Fruit fly (Drosophila melanogaster) whole organism, embryonic: ENCODE measurements around the gene CG8960.

Source experiments
- Asciz ChIP-seq: fragments of 200-800 bp; sonication (Bioruptor generic); optimal IDR thresholded peaks from 2 replicates; lab custom pipeline; 2017; ENCODE audit warnings: missing biosample characterization, mild to moderate bottlenecking, missing genetic modification characterization, missing genetic modification reagents
- Awh ChIP-seq: fragments of 200-800 bp; sonication (Bioruptor generic); IDR thresholded peaks from 2 replicates; pipeline ENCODE4, ENCODE4 v1.3.6; 2022; ENCODE audit warnings: missing biosample characterization, missing genetic modification characterization
- B-H2 ChIP-seq: fragments of 200-800 bp; sonication (Bioruptor generic); optimal IDR thresholded peaks from 2 replicates; lab custom pipeline; 2018; ENCODE audit warnings: missing biosample characterization, mild to moderate bottlenecking, missing genetic modification characterization
- CG10147 ChIP-seq: fragments of 200-800 bp; sonication (Bioruptor generic); optimal IDR thresholded peaks from 2 replicates; lab custom pipeline; 2019; ENCODE audit warnings: missing biosample characterization, mild to moderate bottlenecking, missing genetic modification characterization, moderate library complexity
- CG10959 ChIP-seq: fragments of 200-800 bp; sonication (Bioruptor generic); IDR thresholded peaks from 2 replicates; pipeline ENCODE4 v1.3.6; 2022; ENCODE audit warnings: missing biosample characterization, missing genetic modification characterization
- CG11696 ChIP-seq: fragments of 200-800 bp; sonication (Bioruptor generic); IDR thresholded peaks from 2 replicates; pipeline ENCODE4 v1.3.6; 2022; ENCODE audit warnings: missing biosample characterization, missing genetic modification characterization
- CG12391 ChIP-seq: fragments of 200-800 bp; sonication (Bioruptor generic); optimal IDR thresholded peaks from 3 replicates; lab custom pipeline; 2018; ENCODE audit warnings: missing biosample characterization, mild to moderate bottlenecking, missing genetic modification characterization, moderate library complexity
- CG13424 ChIP-seq: fragments of 200-800 bp; sonication (Bioruptor generic); optimal IDR thresholded peaks from 2 replicates; lab custom pipeline; 2019; ENCODE audit warnings: missing biosample characterization, mild to moderate bottlenecking, missing genetic modification characterization, moderate library complexity
- CG1529 ChIP-seq: fragments of 200-800 bp; sonication (Bioruptor generic); optimal IDR thresholded peaks from 3 replicates; lab custom pipeline; 2018; ENCODE audit warnings: missing biosample characterization, missing genetic modification characterization
- CG16813 ChIP-seq: fragments of 200-800 bp; sonication (Bioruptor generic); IDR thresholded peaks from 3 replicates; pipeline ENCODE4 v1.3.6; 2022; ENCODE audit warnings: missing biosample characterization, missing genetic modification characterization; ENCODE audit not compliant: partially characterized antibody
- CG16863 ChIP-seq: fragments of 200-800 bp; sonication (Bioruptor generic); optimal IDR thresholded peaks from 3 replicates; lab custom pipeline; 2016; ENCODE audit warnings: missing biosample characterization, missing genetic modification characterization
- CG18476 ChIP-seq: fragments of 200-800 bp; sonication (Bioruptor generic); optimal IDR thresholded peaks from 2 replicates; lab custom pipeline; 2016; ENCODE audit warnings: missing biosample characterization, mild to moderate bottlenecking, missing genetic modification characterization
- CG2116 ChIP-seq: fragments of 200-800 bp; sonication (Bioruptor generic); optimal IDR thresholded peaks from 3 replicates; lab custom pipeline; 2018; ENCODE audit warnings: missing biosample characterization, mild to moderate bottlenecking, missing genetic modification characterization
- CG2678 ChIP-seq: fragments of 200-800 bp; sonication (Bioruptor generic); optimal IDR thresholded peaks from 3 replicates; lab custom pipeline; 2019; ENCODE audit warnings: missing biosample characterization, mild to moderate bottlenecking, missing genetic modification characterization, moderate library complexity
- CG34422 ChIP-seq: fragments of 200-800 bp; sonication (Bioruptor generic); IDR thresholded peaks from 3 replicates; pipeline ENCODE4 v1.3.6; 2022; ENCODE audit warnings: missing biosample characterization, missing genetic modification characterization
- CG6654 ChIP-seq: fragments of 200-800 bp; sonication (Bioruptor generic); optimal IDR thresholded peaks from 2 replicates; lab custom pipeline; 2017; ENCODE audit warnings: missing biosample characterization, mild to moderate bottlenecking, missing genetic modification characterization
- CG6854 ChIP-seq: fragments of 200-800 bp; sonication (Bioruptor generic); optimal IDR thresholded peaks from 3 replicates; lab custom pipeline; 2017; ENCODE audit warnings: missing biosample characterization, mild to moderate bottlenecking, missing genetic modification characterization
- CG7556 ChIP-seq: fragments of 200-800 bp; sonication (Bioruptor generic); optimal IDR thresholded peaks from 2 replicates; lab custom pipeline; 2017; ENCODE audit warnings: missing biosample characterization, mild to moderate bottlenecking, missing genetic modification characterization
- CG8924 ChIP-seq: fragments of 200-800 bp; optimal IDR thresholded peaks from 3 replicates; lab custom pipeline; 2019; ENCODE audit warnings: missing biosample characterization, mild to moderate bottlenecking, missing genetic modification characterization, moderate library complexity
- Camta ChIP-seq: fragments of 200-800 bp; sonication (Bioruptor generic); optimal IDR thresholded peaks from 2 replicates; lab custom pipeline; 2016; ENCODE audit warnings: missing biosample characterization, missing genetic modification characterization
- D19A ChIP-seq: fragments of 200-800 bp; optimal IDR thresholded peaks from 3 replicates; lab custom pipeline; 2019; ENCODE audit warnings: missing biosample characterization, mild to moderate bottlenecking, missing genetic modification characterization, moderate library complexity
- Dad ChIP-seq: fragments of 200-800 bp; sonication (Bioruptor generic); optimal IDR thresholded peaks from 3 replicates; lab custom pipeline; 2016; ENCODE audit warnings: missing biosample characterization, missing genetic modification characterization
- Deaf1 ChIP-seq: fragments of 200-800 bp; optimal IDR thresholded peaks from 3 replicates; lab custom pipeline; 2019; ENCODE audit warnings: missing biosample characterization, mild to moderate bottlenecking, missing genetic modification characterization, moderate library complexity
- HmgD ChIP-seq: fragments of 200-800 bp; sonication (Bioruptor generic); optimal IDR thresholded peaks from 3 replicates; lab custom pipeline; 2016; ENCODE audit warnings: missing biosample characterization, missing genetic modification characterization
- MTF-1 ChIP-seq: fragments of 200-800 bp; sonication (Bioruptor generic); optimal IDR thresholded peaks from 2 replicates; lab custom pipeline; 2018; ENCODE audit warnings: missing biosample characterization, mild to moderate bottlenecking, missing genetic modification characterization, borderline replicate concordance
- Taf1 ChIP-seq: fragments of 200-800 bp; sonication (Bioruptor generic); IDR thresholded peaks from 2 replicates; pipeline ENCODE4 v1.3.6; 2022; ENCODE audit warnings: missing biosample characterization, missing genetic modification characterization
- amos ChIP-seq: fragments of 200-800 bp; sonication (Bioruptor generic); IDR thresholded peaks from 2 replicates; pipeline ENCODE4 v1.3.6; 2022; ENCODE audit warnings: missing biosample characterization, missing genetic modification characterization; ENCODE audit not compliant: partially characterized antibody
- ash1 ChIP-seq: fragments of 200-800 bp; sonication (Bioruptor generic); optimal IDR thresholded peaks from 2 replicates; lab custom pipeline; 2018; ENCODE audit warnings: missing biosample characterization, mild to moderate bottlenecking, missing genetic modification characterization
- bigmax ChIP-seq: fragments of 200-800 bp; sonication (Bioruptor generic); optimal IDR thresholded peaks from 2 replicates; lab custom pipeline; 2018; ENCODE audit warnings: missing biosample characterization, mild to moderate bottlenecking, missing genetic modification characterization
- bowl ChIP-seq: fragments of 200-800 bp; sonication (Bioruptor generic); IDR thresholded peaks from 2 replicates; pipeline ENCODE4 v1.3.6; 2022; ENCODE audit warnings: missing biosample characterization, missing genetic modification characterization
- chif ChIP-seq, 2 experiments: fragments of 200-800 bp; sonication (Bioruptor generic); optimal IDR thresholded peaks; 3 replicates each; lab custom pipeline; 2016; ENCODE audit warnings: missing biosample characterization in 2 of 2, missing genetic modification characterization in 2 of 2
- chn ChIP-seq: fragments of 200-800 bp; sonication (Bioruptor generic); optimal IDR thresholded peaks from 2 replicates; lab custom pipeline; 2016; ENCODE audit warnings: missing biosample characterization, missing genetic modification characterization
- dimm ChIP-seq: fragments of 200-800 bp; sonication (Bioruptor generic); IDR thresholded peaks from 2 replicates; pipeline ENCODE4 v1.3.6; 2022; ENCODE audit warnings: missing biosample characterization, missing genetic modification characterization
- eve ChIP-seq, 2 experiments: fragments of >200 bp; optimal IDR thresholded peaks; 2 replicates each; lab custom pipeline; 2017; ENCODE audit warnings: missing biosample characterization in 2 of 2, missing genetic modification characterization in 2 of 2
- eyg ChIP-seq: fragments of 200-800 bp; sonication (Bioruptor generic); optimal IDR thresholded peaks from 3 replicates; lab custom pipeline; 2016; ENCODE audit warnings: missing biosample characterization, missing genetic modification characterization
- fd96Cb ChIP-seq: fragments of 200-800 bp; sonication (Bioruptor generic); optimal IDR thresholded peaks from 2 replicates; lab custom pipeline; 2018; ENCODE audit warnings: missing biosample characterization, mild to moderate bottlenecking, missing genetic modification characterization, moderate library complexity
- h ChIP-seq: fragments of >200 bp; optimal IDR thresholded peaks from 2 replicates; lab custom pipeline; 2017
- hbn ChIP-seq: fragments of 200-800 bp; sonication (Bioruptor generic); IDR thresholded peaks from 2 replicates; pipeline ENCODE4 v1.3.6; 2022; ENCODE audit warnings: missing biosample characterization, missing genetic modification characterization; ENCODE audit not compliant: partially characterized antibody
- insv ChIP-seq, 2 experiments: fragments of 200-800 bp; sonication (Bioruptor generic); optimal IDR thresholded peaks; 3 replicates each; lab custom pipeline; 2016 to 2018; ENCODE audit warnings: missing biosample characterization in 2 of 2, missing genetic modification characterization in 2 of 2
- lbe ChIP-seq: fragments of 200-800 bp; sonication (Bioruptor generic); optimal IDR thresholded peaks from 2 replicates; lab custom pipeline; 2016; ENCODE audit warnings: missing biosample characterization, mild to moderate bottlenecking, missing genetic modification characterization
- p53 ChIP-seq: fragments of 200-800 bp; sonication (Bioruptor generic); optimal IDR thresholded peaks from 2 replicates; lab custom pipeline; 2016; ENCODE audit warnings: missing biosample characterization, missing genetic modification characterization
- pb ChIP-seq: fragments of 200-800 bp; sonication (Bioruptor generic); optimal IDR thresholded peaks from 3 replicates; lab custom pipeline; 2016; ENCODE audit warnings: missing biosample characterization, missing genetic modification characterization
- pnt ChIP-seq: fragments of 200-800 bp; sonication (Bioruptor generic); optimal IDR thresholded peaks from 3 replicates; lab custom pipeline; 2016; ENCODE audit warnings: missing biosample characterization, missing genetic modification characterization
- pzg ChIP-seq: fragments of 200-800 bp; sonication (Bioruptor generic); optimal IDR thresholded peaks from 3 replicates; lab custom pipeline; 2018; ENCODE audit warnings: missing biosample characterization, mild to moderate bottlenecking, missing genetic modification characterization, moderate library complexity
- slp2 ChIP-seq: fragments of 200-800 bp; sonication (Bioruptor generic); optimal IDR thresholded peaks from 2 replicates; lab custom pipeline; 2016; ENCODE audit warnings: missing biosample characterization, missing genetic modification characterization
- sug ChIP-seq: fragments of 200-800 bp; optimal IDR thresholded peaks from 2 replicates; lab custom pipeline; 2019; ENCODE audit warnings: missing biosample characterization, mild to moderate bottlenecking, missing genetic modification characterization, moderate library complexity
- tap ChIP-seq: fragments of 200-800 bp; optimal IDR thresholded peaks from 3 replicates; lab custom pipeline; 2019; ENCODE audit warnings: missing biosample characterization, mild to moderate bottlenecking, missing genetic modification characterization, moderate library complexity
- tgo ChIP-seq: fragments of 200-800 bp; sonication (Bioruptor generic); IDR thresholded peaks from 3 replicates; pipeline ENCODE4 v1.3.6; 2022; ENCODE audit warnings: missing biosample characterization, missing genetic modification characterization
- tna ChIP-seq: fragments of 200-800 bp; sonication (Bioruptor generic); IDR thresholded peaks from 2 replicates; pipeline ENCODE4 v1.3.6; 2022; ENCODE audit warnings: missing biosample characterization, missing genetic modification characterization; ENCODE audit not compliant: partially characterized antibody
- tup ChIP-seq: fragments of 200-800 bp; sonication (Bioruptor generic); optimal IDR thresholded peaks from 2 replicates; lab custom pipeline; 2016; ENCODE audit warnings: missing biosample characterization, mild to moderate bottlenecking, missing genetic modification characterization, moderate library complexity
- unc-4 ChIP-seq: fragments of 200-800 bp; sonication (Bioruptor generic); IDR thresholded peaks from 2 replicates; pipeline ENCODE4 v1.3.6; 2022; ENCODE audit warnings: missing biosample characterization, missing genetic modification characterization; ENCODE audit not compliant: partially characterized antibody

Gene CG8960

dm6 chr3L:2237034-2237433, 40.2 kb downstream of the CG8960 start, which contains the start of gene CG9018 (continued):
- TF ChIP-seq chif (GFP tag; optimal IDR thresholded peaks at IDR 0.05; lab: Kevin White, UChicago): no peak
- TF ChIP-seq eyg: no peak
- no peak for TF ChIP-seq CG10959 (GFP tag; lab: Robert Waterston, UW)
- TF ChIP-seq CG34422 (GFP tag; lab: Robert Waterston, UW): 0 out of 3 replicates have a peak, but pooled peaks have one; percentile 30
- no peak for TF ChIP-seq Asciz (GFP tag; lab: Kevin White, UChicago)
- no peak for TF ChIP-seq CG18476 (GFP tag; lab: Kevin White, UChicago)
- peak; percentile 42 for TF ChIP-seq HmgD (GFP tag; lab: Kevin White, UChicago)
- no peak for TF ChIP-seq CG10147 (GFP tag; lab: Kevin White, UChicago)
- TF ChIP-seq CG1529: no peak
- TF ChIP-seq chn (GFP tag; lab: Kevin White, UChicago): no peak
- no peak for TF ChIP-seq slp2 (GFP tag; lab: Kevin White, UChicago)
- peak; percentile 79 for TF ChIP-seq pzg (GFP tag; lab: Kevin White, UChicago)
- TF ChIP-seq hbn (GFP tag; lab: Robert Waterston, UW): no peak
- TF ChIP-seq lbe: no peak
- no peak for TF ChIP-seq bowl
- no peak for TF ChIP-seq CG16863 (GFP tag; lab: Kevin White, UChicago)
- no peak for TF ChIP-seq tup
- TF ChIP-seq CG6854 (GFP tag; lab: Kevin White, UChicago): no peak
- TF ChIP-seq D19A: no peak
- TF ChIP-seq CG7556 (GFP tag; lab: Kevin White, UChicago): no peak
- TF ChIP-seq CG2116: peak; percentile 68
- TF ChIP-seq dimm (GFP tag; lab: Robert Waterston, UW): no peak
- TF ChIP-seq CG8924: no peak
- TF ChIP-seq amos: 0 out of 2 replicates have a peak, but pooled peaks have one; percentile 21

- TF ChIP-seq tgo (GFP tag; lab: Robert Waterston, UW) (no peak), Deaf1 (tag; lab: Kevin White, UChicago) (peak; percentile 59), sug (peak; percentile 47), Awh (GFP tag; lab: Robert Waterston, UW) (no peak), CG6654 (GFP tag; lab: Kevin White, UChicago) (no peak), CG2678 (no peak), MTF-1 (GFP tag; lab: Kevin White, UChicago) (no peak), CG16813 (GFP tag; lab: Robert Waterston, UW) (no peak), insv (GFP tag; optimal IDR thresholded peaks at IDR 0.05; lab: Kevin White, UChicago) (no peak), CG12391 (tag; lab: Kevin White, UChicago) (no peak), pb (no peak), B-H2 (GFP tag; lab: Kevin White, UChicago) (no peak), Dad (GFP tag; lab: Kevin White, UChicago) (no peak), tna (no peak), fd96Cb (tag; lab: Kevin White, UChicago) (no peak), CG13424 (tag; lab: Kevin White, UChicago) (no peak), Taf1 (GFP tag; lab: Robert Waterston, UW) (no peak), unc-4 (no peak), bigmax (GFP tag; lab: Kevin White, UChicago) (no peak), Camta (GFP tag; lab: Kevin White, UChicago) (no peak), h (lab: Kevin White, UChicago) (no peak), p53 (GFP tag; lab: Kevin White, UChicago) (no peak), CG11696 (GFP tag; lab: Robert Waterston, UW) (no peak), eve (GFP tag; optimal IDR thresholded peaks at IDR 0.05; lab: Kevin White, UChicago) (no peak), tap (no peak), ash1 (GFP tag; lab: Kevin White, UChicago) (no peak), pnt (no peak)
Measured at dm6 chr3L:2237543-2238233, 40.9 kb downstream of the CG8960 start, which contains the start of gene ACXD. TSS of gene ACXD (plus strand) at chr3L:2237608.
